Worm (Caenorhabditis elegans) whole organism, midembryonic: ENCODE measurements around the gene rap-1.

Experiments used
- T22C8.4 ChIP-seq: fragments of 200-800 bp; sonication (Bioruptor generic); IDR thresholded peaks from 2 replicates; pipeline ENCODE4 v1.3.6; 2022; ENCODE audit warnings: missing genetic modification characterization, missing compliant biosample characterization
- cog-1 ChIP-seq: sonication (generic microtip); optimal IDR thresholded peaks from 2 replicates; lab custom pipeline; 2016; ENCODE audit warnings: missing genetic modification characterization, missing compliant biosample characterization
- flt-1 ChIP-seq: fragments of 200-800 bp; sonication (Bioruptor generic); IDR thresholded peaks from 2 replicates; pipeline ENCODE4 v1.3.6; 2022; ENCODE audit warnings: missing genetic modification characterization, missing compliant biosample characterization
- klf-2 ChIP-seq: fragments of 200-800 bp; sonication (Bioruptor generic); conservative IDR thresholded peaks from 2 replicates; pipeline ENCODE4 v1.3.6; 2022; ENCODE audit warnings: missing genetic modification reagents, missing genetic modification characterization, missing compliant biosample characterization
- med-1 ChIP-seq: sonication (generic microtip); optimal IDR thresholded peaks from 2 replicates; lab custom pipeline; 2017; ENCODE audit warnings: missing genetic modification characterization, mild to moderate bottlenecking, missing compliant biosample characterization, antibody characterized with exemption, missing genetic modification reagents; ENCODE audit not compliant: insufficient read depth
- ref-1 ChIP-seq: fragments of 200-800 bp; sonication (Bioruptor generic); conservative IDR thresholded peaks from 2 replicates; pipeline ENCODE4 v1.3.6; 2022; ENCODE audit warnings: missing genetic modification reagents, missing genetic modification characterization, missing compliant biosample characterization
- tab-1 ChIP-seq: fragments of 200-800 bp; sonication (Bioruptor generic); IDR thresholded peaks from 2 replicates; pipeline ENCODE4 v1.3.6; 2022; ENCODE audit warnings: missing genetic modification characterization, missing compliant biosample characterization
- ztf-23 ChIP-seq: fragments of 200-800 bp; sonication (Bioruptor generic); IDR thresholded peaks from 2 replicates; pipeline ENCODE4 v1.3.6; 2022; ENCODE audit warnings: missing genetic modification reagents, missing genetic modification characterization, missing compliant biosample characterization
- ztf-29 ChIP-seq: fragments of 200-800 bp; sonication (Bioruptor generic); IDR thresholded peaks from 2 replicates; pipeline ENCODE4 v1.3.6; 2022; ENCODE audit warnings: missing genetic modification reagents, missing genetic modification characterization, missing compliant biosample characterization

The rap-1 gene

ce11 chrIV:8891131-8891530, 27.6 kb downstream of the rap-1 start, which contains the start of gene spr-2:
TSS of gene spr-2 (plus strand) at chrIV:8891462.
- no peak for TF ChIP-seq T22C8.4 (GFP tag; lab: Robert Waterston, UW)
- no peak for TF ChIP-seq med-1
- peak; percentile 36; the same call in 1 of the 2 replicates for TF ChIP-seq ztf-29 (GFP tag; lab: Robert Waterston, UW)
- TF ChIP-seq klf-2 (GFP tag; lab: Robert Waterston, UW), result no peak

DNA sequence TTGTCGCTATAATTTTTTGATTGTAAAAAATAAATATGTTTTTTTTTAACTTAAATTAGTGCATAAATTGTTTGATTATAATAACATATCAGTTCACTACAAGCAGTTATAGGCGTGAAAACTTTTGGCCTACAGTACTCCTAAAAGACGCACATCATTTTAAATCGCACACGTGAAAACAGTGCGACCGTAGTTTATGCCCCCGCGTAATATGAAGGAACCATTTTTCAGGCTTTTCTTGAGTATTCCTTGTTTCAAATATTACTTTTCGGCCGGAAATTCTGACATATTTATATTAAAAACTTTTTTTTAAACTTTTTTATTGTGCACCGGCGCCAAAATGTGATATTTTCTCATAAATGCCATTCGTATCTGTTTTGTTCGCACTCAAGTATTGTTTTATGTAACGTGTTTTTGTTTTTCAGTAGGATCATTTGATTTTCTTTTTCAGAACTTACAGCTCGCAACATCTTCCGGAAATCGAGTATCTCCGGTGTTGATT, 30.1 kb downstream of the rap-1 start, which contains the start of gene oma-1:
oma-1 (plus strand) TSS at position 452 of the 502 bp plus-strand sequence.
- TF ChIP-seq flt-1, result no peak
- no peak for TF ChIP-seq ztf-29 (GFP tag; lab: Robert Waterston, UW)
- no peak for TF ChIP-seq T22C8.4 (GFP tag; lab: Robert Waterston, UW)

ce11 chrIV:8886228-8886627, 32.5 kb downstream of the rap-1 start, which contains the start of gene C09G9.5:
TSS of gene C09G9.5 (plus strand) at chrIV:8886528.
- no peak for TF ChIP-seq tab-1 (GFP tag; lab: Robert Waterston, UW)
- no peak for TF ChIP-seq T22C8.4 (GFP tag; lab: Robert Waterston, UW)
- TF ChIP-seq flt-1, result no peak
- no peak for TF ChIP-seq med-1
- no peak for TF ChIP-seq ref-1 (GFP tag; lab: Robert Waterston, UW)
- TF ChIP-seq ztf-23 (GFP tag; lab: Robert Waterston, UW), result no peak
- no peak for TF ChIP-seq klf-2 (GFP tag; lab: Robert Waterston, UW)

DNA sequence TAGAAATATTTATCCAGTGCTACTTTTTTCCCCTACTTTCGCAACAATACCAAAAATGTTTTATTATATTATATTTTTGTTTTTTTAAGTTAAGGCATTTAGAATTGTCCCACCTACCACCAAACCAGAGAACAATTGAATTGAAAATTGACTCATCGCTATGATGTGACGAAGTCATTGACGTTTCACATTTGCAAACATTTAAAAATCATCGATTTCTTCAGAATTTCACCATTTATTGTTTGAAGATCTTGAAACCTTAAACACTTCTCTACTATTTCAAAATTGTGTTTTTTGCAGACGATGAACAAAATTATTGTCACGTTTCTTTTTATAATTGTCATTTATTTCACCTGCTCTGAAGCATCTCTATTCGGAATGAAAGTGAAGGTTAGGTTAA, 37.5 kb downstream of the rap-1 start, which contains the start of gene C09G9.8:
C09G9.8 (plus strand) TSS at position 301 of the 400 bp plus-strand sequence.
- TF ChIP-seq ztf-29 (GFP tag; lab: Robert Waterston, UW) (no peak), flt-1 (no peak), med-1 (no peak), T22C8.4 (GFP tag; lab: Robert Waterston, UW) (no peak), klf-2 (GFP tag; lab: Robert Waterston, UW) (no peak), tab-1 (GFP tag; lab: Robert Waterston, UW) (no peak), ztf-23 (GFP tag; lab: Robert Waterston, UW) (no peak), ref-1 (GFP tag; lab: Robert Waterston, UW) (no peak)

ce11 chrIV:8879810-8880209, 38.9 kb downstream of the rap-1 start, which contains the start of gene npax-4:
TSS of gene npax-4 (minus strand) at chrIV:8879910.
- TF ChIP-seq ref-1 (GFP tag; lab: Robert Waterston, UW), result no peak
- TF ChIP-seq flt-1, result no peak
- no peak for TF ChIP-seq med-1

DNA sequence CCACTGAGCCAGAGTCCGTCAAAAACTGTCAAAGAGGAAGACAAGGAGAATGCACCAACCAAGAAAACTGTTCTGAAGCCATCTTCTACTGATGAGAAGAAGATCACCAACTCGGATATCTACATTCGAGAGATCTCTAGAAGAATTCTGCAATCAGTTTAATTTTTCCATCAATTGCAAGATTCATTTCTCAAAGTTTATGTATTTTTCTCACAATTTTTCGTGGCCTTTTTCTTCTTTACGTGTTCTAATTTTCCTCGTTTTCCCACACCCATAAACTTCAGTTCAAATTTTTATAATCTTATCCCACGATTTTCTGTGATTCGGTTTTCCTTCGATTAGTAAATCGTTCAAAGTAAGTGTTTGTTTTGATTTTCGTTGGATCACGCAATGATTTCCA, 44.8 kb downstream of the rap-1 start, which contains the start of gene hdl-2:
hdl-2 (plus strand) TSS at position 301 of the 400 bp plus-strand sequence.
- TF ChIP-seq tab-1 (GFP tag; lab: Robert Waterston, UW) (no peak), T22C8.4 (GFP tag; lab: Robert Waterston, UW) (no peak), ztf-29 (GFP tag; lab: Robert Waterston, UW) (no peak), ref-1 (GFP tag; lab: Robert Waterston, UW) (no peak), cog-1 (tag; lab: Kevin White, UChicago) (no peak), klf-2 (GFP tag; lab: Robert Waterston, UW) (no peak), ztf-23 (GFP tag; lab: Robert Waterston, UW) (no peak), flt-1 (no peak), med-1 (no peak)

ce11 chrIV:8872958-8873357, 45.7 kb downstream of the rap-1 start, which contains the start of gene C09G9.3:
TSS of gene C09G9.3 (minus strand) at chrIV:8873058.
- TF ChIP-seq ztf-29 (GFP tag; lab: Robert Waterston, UW) (no peak), tab-1 (GFP tag; lab: Robert Waterston, UW) (no peak), T22C8.4 (GFP tag; lab: Robert Waterston, UW) (no peak), cog-1 (tag; lab: Kevin White, UChicago) (no peak), flt-1 (no peak), klf-2 (GFP tag; lab: Robert Waterston, UW) (no peak), ztf-23 (GFP tag; lab: Robert Waterston, UW) (no peak), ref-1 (GFP tag; lab: Robert Waterston, UW) (no peak), med-1 (no peak)

ce11 chrIV:8869624-8870023, 49.1 kb downstream of the rap-1 start, which contains the start of gene npp-23:
TSS of gene npp-23 (minus strand) at chrIV:8869679.
- TF ChIP-seq med-1 (no peak), flt-1 (no peak), cog-1 (tag; lab: Kevin White, UChicago) (no peak), T22C8.4 (GFP tag; lab: Robert Waterston, UW) (no peak), klf-2 (GFP tag; lab: Robert Waterston, UW) (no peak), ztf-23 (GFP tag; lab: Robert Waterston, UW) (no peak), ztf-29 (GFP tag; lab: Robert Waterston, UW) (no peak), tab-1 (GFP tag; lab: Robert Waterston, UW) (no peak), ref-1 (GFP tag; lab: Robert Waterston, UW) (no peak)

ce11 chrIV:8867562-8867961, 51.1 kb downstream of the rap-1 start:
- TF ChIP-seq ztf-23 (GFP tag; lab: Robert Waterston, UW), result no peak
- TF ChIP-seq T22C8.4 (GFP tag; lab: Robert Waterston, UW), result no peak
- no peak for TF ChIP-seq cog-1 (tag; lab: Kevin White, UChicago)
